Fruit fly (Drosophila melanogaster) whole organism, embryonic: ENCODE measurements around the gene goe.

ENCODE experiments used
- Atf-2 ChIP-seq: fragments of 200-800 bp; sonication (Bioruptor generic); optimal IDR thresholded peaks from 2 replicates; lab custom pipeline; 2016; ENCODE audit warnings: missing biosample characterization, missing genetic modification characterization
- CG10267 ChIP-seq: fragments of 200-800 bp; sonication (Bioruptor generic); optimal IDR thresholded peaks from 2 replicates; lab custom pipeline; 2018; ENCODE audit warnings: missing biosample characterization, mild to moderate bottlenecking, missing genetic modification characterization, moderate library complexity
- CG11504 ChIP-seq: fragments of 200-800 bp; sonication (Bioruptor generic); optimal IDR thresholded peaks from 3 replicates; lab custom pipeline; 2019; ENCODE audit warnings: missing biosample characterization, mild to moderate bottlenecking, missing genetic modification characterization, moderate library complexity
- CG12155 ChIP-seq: fragments of 200-800 bp; sonication (Bioruptor generic); optimal IDR thresholded peaks from 3 replicates; lab custom pipeline; 2016; ENCODE audit warnings: missing biosample characterization, missing genetic modification characterization
- CG1603 ChIP-seq: fragments of 200-800 bp; sonication (Bioruptor generic); optimal IDR thresholded peaks from 2 replicates; lab custom pipeline; 2019; ENCODE audit warnings: missing biosample characterization, mild to moderate bottlenecking, missing genetic modification characterization, moderate library complexity
- CG16779 ChIP-seq: fragments of 200-800 bp; sonication (Bioruptor generic); IDR thresholded peaks from 2 replicates; pipeline ENCODE4 v1.3.6; 2022; ENCODE audit warnings: missing biosample characterization, missing genetic modification characterization
- CG16813 ChIP-seq: fragments of 200-800 bp; sonication (Bioruptor generic); IDR thresholded peaks from 3 replicates; pipeline ENCODE4 v1.3.6; 2022; ENCODE audit warnings: missing biosample characterization, missing genetic modification characterization; ENCODE audit not compliant: partially characterized antibody
- CG16815 ChIP-seq: fragments of 200-800 bp; sonication (Bioruptor generic); optimal IDR thresholded peaks from 3 replicates; lab custom pipeline; 2017; ENCODE audit warnings: missing biosample characterization, mild to moderate bottlenecking, missing genetic modification characterization
- CG17186 ChIP-seq: fragments of 200-800 bp; sonication (Bioruptor generic); optimal IDR thresholded peaks from 3 replicates; lab custom pipeline; 2017; ENCODE audit warnings: missing biosample characterization, missing genetic modification reagents, missing genetic modification characterization
- CG17385 ChIP-seq: fragments of 200-800 bp; sonication (Bioruptor generic); optimal IDR thresholded peaks from 3 replicates; lab custom pipeline; 2018; ENCODE audit warnings: missing biosample characterization, mild to moderate bottlenecking, missing genetic modification characterization
- CG18011 ChIP-seq: fragments of 200-800 bp; sonication (Bioruptor generic); optimal IDR thresholded peaks from 2 replicates; lab custom pipeline; 2017; ENCODE audit warnings: missing biosample characterization, missing genetic modification characterization, mild to moderate bottlenecking, moderate library complexity, missing genotype
- CG2116 ChIP-seq: fragments of 200-800 bp; sonication (Bioruptor generic); optimal IDR thresholded peaks from 3 replicates; lab custom pipeline; 2018; ENCODE audit warnings: missing biosample characterization, mild to moderate bottlenecking, missing genetic modification characterization
- CG2712 ChIP-seq: fragments of 200-800 bp; optimal IDR thresholded peaks from 3 replicates; lab custom pipeline; 2019; ENCODE audit warnings: missing biosample characterization, mild to moderate bottlenecking, missing genetic modification characterization, moderate library complexity
- CG30403 ChIP-seq: fragments of 200-800 bp; sonication (Bioruptor generic); optimal IDR thresholded peaks from 3 replicates; lab custom pipeline; 2016; ENCODE audit warnings: missing biosample characterization, missing genetic modification characterization
- CG32532 ChIP-seq: fragments of 200-800 bp; sonication (Bioruptor generic); IDR thresholded peaks from 2 replicates; pipeline ENCODE4 v1.3.6; 2022; ENCODE audit warnings: missing biosample characterization, missing genetic modification characterization
- CG33213 ChIP-seq: fragments of 200-800 bp; sonication (Bioruptor generic); optimal IDR thresholded peaks from 3 replicates; lab custom pipeline; 2016; ENCODE audit warnings: missing biosample characterization, missing genetic modification characterization
- CG4820 ChIP-seq: fragments of 200-800 bp; sonication (Bioruptor generic); optimal IDR thresholded peaks from 3 replicates; lab custom pipeline; 2016; ENCODE audit warnings: missing biosample characterization, missing genetic modification characterization
- CG7839 ChIP-seq: fragments of 200-800 bp; sonication (Bioruptor generic); optimal IDR thresholded peaks from 3 replicates; lab custom pipeline; 2018; ENCODE audit warnings: missing biosample characterization, mild to moderate bottlenecking, missing genetic modification characterization, moderate library complexity
- CoRest ChIP-seq: fragments of 200-800 bp; sonication (Bioruptor generic); optimal IDR thresholded peaks from 3 replicates; lab custom pipeline; 2018; ENCODE audit warnings: missing biosample characterization, mild to moderate bottlenecking, missing genetic modification characterization, moderate library complexity
- Dek ChIP-seq: fragments of 200-800 bp; sonication (Bioruptor generic); optimal IDR thresholded peaks from 3 replicates; lab custom pipeline; 2019; ENCODE audit warnings: missing biosample characterization, mild to moderate bottlenecking, missing genetic modification characterization, moderate library complexity
- Doc3 ChIP-seq: fragments of 200-800 bp; sonication (Bioruptor generic); IDR thresholded peaks from 3 replicates; pipeline ENCODE4 v1.3.6; 2022; ENCODE audit warnings: missing biosample characterization, missing genetic modification characterization; ENCODE audit not compliant: partially characterized antibody
- Dp ChIP-seq: fragments of 200-800 bp; sonication (Bioruptor generic); optimal IDR thresholded peaks from 2 replicates; lab custom pipeline; 2018; ENCODE audit warnings: missing biosample characterization, mild to moderate bottlenecking, missing genetic modification characterization, moderate library complexity
- Lim3 ChIP-seq: fragments of 200-800 bp; sonication (Bioruptor generic); IDR thresholded peaks from 2 replicates; pipeline ENCODE4 v1.3.6; 2022; ENCODE audit warnings: missing biosample characterization, missing genetic modification characterization
- Pdp1 ChIP-seq, 2 experiments: fragments of 200-800 bp; sonication (Bioruptor generic); optimal IDR thresholded peaks; 3 replicates each; lab custom pipeline; 2016; ENCODE audit warnings: missing biosample characterization in 2 of 2, missing genetic modification characterization in 2 of 2, mild to moderate bottlenecking in 1 of 2, moderate library complexity in 1 of 2
- Scr ChIP-seq: fragments of 200-800 bp; sonication (Bioruptor generic); IDR thresholded peaks from 2 replicates; pipeline ENCODE4 v1.3.6; 2022; ENCODE audit warnings: missing biosample characterization, missing genetic modification characterization; ENCODE audit not compliant: partially characterized antibody
- YL-1 ChIP-seq: fragments of 200-800 bp; sonication (Bioruptor generic); optimal IDR thresholded peaks from 3 replicates; lab custom pipeline; 2017; ENCODE audit warnings: missing biosample characterization, mild to moderate bottlenecking, missing genetic modification characterization
- aop ChIP-seq: fragments of 200-800 bp; sonication (Bioruptor generic); IDR thresholded peaks from 2 replicates; pipeline ENCODE4 v1.3.6; 2022; ENCODE audit warnings: missing biosample characterization, missing genetic modification characterization
- bbx ChIP-seq: fragments of 200-800 bp; sonication (Bioruptor generic); IDR thresholded peaks from 2 replicates; pipeline ENCODE4 v1.3.6; 2022; ENCODE audit warnings: missing biosample characterization, missing genetic modification characterization; ENCODE audit not compliant: partially characterized antibody
- dati ChIP-seq: fragments of 200-800 bp; sonication (Bioruptor generic); IDR thresholded peaks from 2 replicates; pipeline ENCODE4 v1.3.6; 2022; ENCODE audit warnings: missing biosample characterization, missing genetic modification characterization
- dm ChIP-seq: fragments of 200-800 bp; sonication (Bioruptor generic); optimal IDR thresholded peaks from 3 replicates; lab custom pipeline; 2016; ENCODE audit warnings: missing biosample characterization, missing genetic modification characterization
- dpn ChIP-seq, 2 experiments: fragments of 200-800 bp; sonication (Bioruptor generic); optimal IDR thresholded peaks; 3 replicates each; lab custom pipeline; 2016; ENCODE audit warnings: missing biosample characterization in 2 of 2, missing genetic modification characterization in 2 of 2
- ewg ChIP-seq: fragments of 200-800 bp; sonication (Bioruptor generic); optimal IDR thresholded peaks from 3 replicates; lab custom pipeline; 2017; ENCODE audit warnings: mild to moderate bottlenecking, missing biosample characterization, missing genetic modification reagents, missing genetic modification characterization
- gro ChIP-seq: fragments of 200-800 bp; sonication (Bioruptor generic); optimal IDR thresholded peaks from 2 replicates; lab custom pipeline; 2016; ENCODE audit warnings: missing biosample characterization, missing genetic modification characterization
- hb ChIP-seq: fragments of 200-800 bp; sonication (Bioruptor generic); IDR thresholded peaks from 3 replicates; pipeline ENCODE4 v1.3.6; 2022; ENCODE audit warnings: missing biosample characterization, missing genetic modification characterization; ENCODE audit not compliant: partially characterized antibody
- insv ChIP-seq, 2 experiments: fragments of 200-800 bp; sonication (Bioruptor generic); optimal IDR thresholded peaks; 3 replicates each; lab custom pipeline; 2016 to 2018; ENCODE audit warnings: missing biosample characterization in 2 of 2, missing genetic modification characterization in 2 of 2
- jing ChIP-seq: fragments of 200-800 bp; sonication (Bioruptor generic); optimal IDR thresholded peaks from 2 replicates; lab custom pipeline; 2018; ENCODE audit warnings: missing biosample characterization, mild to moderate bottlenecking, missing genetic modification characterization
- knrl ChIP-seq: fragments of 200-800 bp; sonication (Bioruptor generic); IDR thresholded peaks from 3 replicates; pipeline ENCODE4 v1.3.6; 2022; ENCODE audit warnings: missing biosample characterization, missing genetic modification characterization; ENCODE audit not compliant: partially characterized antibody
- pb ChIP-seq: fragments of 200-800 bp; sonication (Bioruptor generic); optimal IDR thresholded peaks from 3 replicates; lab custom pipeline; 2016; ENCODE audit warnings: missing biosample characterization, missing genetic modification characterization
- phol ChIP-seq: fragments of 200-800 bp; sonication (Bioruptor generic); optimal IDR thresholded peaks from 3 replicates; lab custom pipeline; 2018; ENCODE audit warnings: missing biosample characterization, mild to moderate bottlenecking, missing genetic modification characterization, moderate library complexity
- sd ChIP-seq: fragments of 200-800 bp; sonication (Bioruptor generic); optimal IDR thresholded peaks from 3 replicates; lab custom pipeline; 2018; ENCODE audit warnings: missing biosample characterization, mild to moderate bottlenecking, missing genetic modification characterization, moderate library complexity
- shn ChIP-seq: fragments of 200-800 bp; sonication (Bioruptor generic); optimal IDR thresholded peaks from 3 replicates; lab custom pipeline; 2016; ENCODE audit warnings: missing biosample characterization, missing genetic modification characterization
- slbo ChIP-seq: fragments of 200-800 bp; sonication (Bioruptor generic); IDR thresholded peaks from 2 replicates; pipeline ENCODE4 v1.3.6; 2022; ENCODE audit warnings: missing biosample characterization, missing genetic modification characterization
- trem ChIP-seq: fragments of 200-800 bp; optimal IDR thresholded peaks from 3 replicates; lab custom pipeline; 2019; ENCODE audit warnings: missing biosample characterization, mild to moderate bottlenecking, missing genetic modification characterization, moderate library complexity
- unpg ChIP-seq: fragments of 200-800 bp; sonication (Bioruptor generic); optimal IDR thresholded peaks from 3 replicates; lab custom pipeline; 2018; ENCODE audit warnings: missing biosample characterization, mild to moderate bottlenecking, missing genetic modification characterization, moderate library complexity
- vnd ChIP-seq: fragments of 200-800 bp; sonication (Bioruptor generic); IDR thresholded peaks from 3 replicates; pipeline ENCODE4 v1.3.6; 2022; ENCODE audit warnings: missing biosample characterization, missing genetic modification characterization; ENCODE audit not compliant: partially characterized antibody
- vvl ChIP-seq: fragments of 200-800 bp; sonication (Bioruptor generic); IDR thresholded peaks from 2 replicates; pipeline ENCODE4 v1.3.6; 2022; ENCODE audit warnings: missing biosample characterization, missing genetic modification characterization
- z ChIP-seq: fragments of 200-800 bp; sonication (Bioruptor generic); IDR thresholded peaks from 3 replicates; pipeline ENCODE4 v1.3.6; 2022; ENCODE audit warnings: missing biosample characterization, missing genetic modification characterization
- zen2 ChIP-seq: fragments of 200-800 bp; sonication (Bioruptor generic); IDR thresholded peaks from 3 replicates; pipeline ENCODE4 v1.3.6; 2022; ENCODE audit warnings: missing biosample characterization, missing genetic modification characterization; ENCODE audit not compliant: partially characterized antibody
- zfh1 ChIP-seq: fragments of 200-800 bp; sonication (Bioruptor generic); IDR thresholded peaks from 3 replicates; pipeline ENCODE4 v1.3.6; 2022; ENCODE audit warnings: missing biosample characterization, missing genetic modification characterization

The goe gene

DNA sequence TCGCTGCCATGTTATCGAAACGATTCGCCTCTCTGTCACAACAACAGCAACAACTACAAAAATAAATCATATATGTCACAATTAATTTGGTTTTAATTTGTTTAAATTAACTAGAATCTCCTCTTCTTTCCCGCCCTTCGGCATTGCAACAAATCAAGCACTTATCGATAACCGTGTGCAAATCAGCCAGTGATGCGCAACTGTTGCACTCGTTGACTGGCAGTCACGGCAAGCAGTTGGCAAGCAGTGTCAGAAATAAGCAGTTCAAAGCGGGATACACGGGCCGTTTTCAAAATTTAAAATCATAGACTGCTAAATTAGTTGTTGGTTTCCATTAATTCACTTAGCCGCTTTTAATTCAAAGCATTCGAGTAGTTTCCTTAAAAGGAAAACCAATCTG, 67.9 kb downstream of the goe start, which contains the start of gene Axs (continued):
- TF ChIP-seq CG30403 (GFP tag; lab: Kevin White, UChicago) (peak; percentile 25), vnd (GFP tag; lab: Robert Waterston, UW) (peak; percentile 58; the same call in 2 of the 3 replicates), CG1603 (tag; lab: Kevin White, UChicago) (peak; percentile 66), CG2116 (peak; percentile 85), CG16779 (GFP tag; lab: Robert Waterston, UW) (no peak), CG7839 (tag; lab: Kevin White, UChicago) (peak; percentile 9), Doc3 (GFP tag; lab: Robert Waterston, UW) (peak; percentile 44; the same call in 1 of the 3 replicates), CoRest (tag; lab: Kevin White, UChicago) (peak; percentile 51), Dp (GFP tag; lab: Kevin White, UChicago) (peak; percentile 98), CG32532 (GFP tag; lab: Robert Waterston, UW) (no peak), Dek (tag; lab: Kevin White, UChicago) (peak; percentile 28), CG18011 (peak; percentile 4), Pdp1 (GFP tag; optimal IDR thresholded peaks at IDR 0.05; lab: Kevin White, UChicago) (peak in 1 of 2 experiments; percentile 59), phol (tag; lab: Kevin White, UChicago) (peak; percentile 45), insv (GFP tag; optimal IDR thresholded peaks at IDR 0.05; lab: Kevin White, UChicago) (peak in 1 of 2 experiments; percentile 20), dati (GFP tag; lab: Robert Waterston, UW) (no peak), CG2712 (tag; lab: Kevin White, UChicago) (peak; percentile 20), CG12155 (peak; percentile 99), knrl (GFP tag; lab: Robert Waterston, UW) (peak; percentile 80), YL-1 (peak; percentile 41), CG10267 (peak; percentile 41), zen2 (GFP tag; lab: Robert Waterston, UW) (peak; percentile 66; the same call in 2 of the 3 replicates), hb (peak; percentile 69), ewg (GFP tag; lab: Kevin White, UChicago) (peak; percentile 47), Lim3 (GFP tag; lab: Robert Waterston, UW) (no peak), shn (GFP tag; lab: Kevin White, UChicago) (peak; percentile 41), unpg (GFP tag; lab: Kevin White, UChicago) (no peak), CG17385 (GFP tag; lab: Kevin White, UChicago) (peak; percentile 78), vvl (GFP tag; lab: Robert Waterston, UW) (peak; percentile 76), jing (GFP tag; lab: Kevin White, UChicago) (no peak), trem (tag; lab: Kevin White, UChicago) (peak; percentile 61), Scr (GFP tag; lab: Robert Waterston, UW) (peak; percentile 68), CG16815 (no peak), CG16813 (GFP tag; lab: Robert Waterston, UW) (peak; percentile 69), sd (tag; lab: Kevin White, UChicago) (peak; percentile 18), aop (GFP tag; lab: Robert Waterston, UW) (no peak), zfh1 (0 out of 3 replicates have a peak, but pooled peaks have one; percentile 7), pb (peak; percentile 37), Atf-2 (GFP tag; lab: Kevin White, UChicago) (peak; percentile 15), CG4820 (GFP tag; lab: Kevin White, UChicago) (no peak), z (no peak), dpn (GFP tag; optimal IDR thresholded peaks at IDR 0.05; lab: Kevin White, UChicago) (peak; percentile 26 to 39), dm (GFP tag; lab: Kevin White, UChicago) (peak; percentile 40), CG17186 (GFP tag; lab: Kevin White, UChicago) (peak; percentile 40), CG33213 (GFP tag; lab: Kevin White, UChicago) (no peak), slbo (GFP tag; lab: Robert Waterston, UW) (peak; percentile 52), CG11504 (peak; percentile 62), bbx (GFP tag; lab: Robert Waterston, UW) (peak; percentile 79), gro (GFP tag; lab: Kevin White, UChicago) (peak; percentile 51)
